Fruit fly (Drosophila melanogaster) whole organism, embryonic: ENCODE results near the gene nod.

Experiments used
- Atf-2 ChIP-seq: fragments of 200-800 bp; sonication (Bioruptor generic); optimal IDR thresholded peaks from 2 replicates; lab custom pipeline; 2016; ENCODE audit warnings: missing biosample characterization, missing genetic modification characterization
- CG10267 ChIP-seq: fragments of 200-800 bp; sonication (Bioruptor generic); optimal IDR thresholded peaks from 2 replicates; lab custom pipeline; 2018; ENCODE audit warnings: missing biosample characterization, mild to moderate bottlenecking, missing genetic modification characterization, moderate library complexity
- CG11093 ChIP-seq: fragments of 200-800 bp; sonication (Bioruptor generic); IDR thresholded peaks from 3 replicates; pipeline ENCODE4 v1.3.6; 2022; ENCODE audit warnings: missing biosample characterization, missing genetic modification characterization
- CG12155 ChIP-seq: fragments of 200-800 bp; sonication (Bioruptor generic); optimal IDR thresholded peaks from 3 replicates; lab custom pipeline; 2016; ENCODE audit warnings: missing biosample characterization, missing genetic modification characterization
- CG1233 ChIP-seq: fragments of 200-800 bp; sonication (Bioruptor generic); optimal IDR thresholded peaks from 4 replicates; lab custom pipeline; 2018; ENCODE audit warnings: missing biosample characterization, mild to moderate bottlenecking, missing genetic modification characterization
- CG12769 ChIP-seq: fragments of 200-800 bp; sonication (Bioruptor generic); optimal IDR thresholded peaks from 2 replicates; lab custom pipeline; 2019; ENCODE audit warnings: missing biosample characterization, mild to moderate bottlenecking, missing genetic modification characterization, moderate library complexity
- CG1602 ChIP-seq: fragments of 200-800 bp; sonication (Bioruptor generic); optimal IDR thresholded peaks from 3 replicates; lab custom pipeline; 2016; ENCODE audit warnings: missing biosample characterization, missing genetic modification characterization
- CG17912 ChIP-seq: fragments of 200-800 bp; sonication (Bioruptor generic); optimal IDR thresholded peaks from 2 replicates; lab custom pipeline; 2018; ENCODE audit warnings: missing biosample characterization, mild to moderate bottlenecking, missing genetic modification characterization
- CG18011 ChIP-seq: fragments of 200-800 bp; sonication (Bioruptor generic); optimal IDR thresholded peaks from 2 replicates; lab custom pipeline; 2017; ENCODE audit warnings: missing biosample characterization, missing genetic modification characterization, mild to moderate bottlenecking, moderate library complexity, missing genotype
- CG2712 ChIP-seq: fragments of 200-800 bp; optimal IDR thresholded peaks from 3 replicates; lab custom pipeline; 2019; ENCODE audit warnings: missing biosample characterization, mild to moderate bottlenecking, missing genetic modification characterization, moderate library complexity
- CG33557 ChIP-seq: fragments of 200-800 bp; sonication (Bioruptor generic); optimal IDR thresholded peaks from 2 replicates; lab custom pipeline; 2019; ENCODE audit warnings: missing biosample characterization, mild to moderate bottlenecking, missing genetic modification characterization, moderate library complexity
- CG5180 ChIP-seq: fragments of 200-800 bp; sonication (Bioruptor generic); optimal IDR thresholded peaks from 3 replicates; lab custom pipeline; 2017; ENCODE audit warnings: missing biosample characterization, missing genetic modification characterization, mild to moderate bottlenecking, moderate library complexity, missing genetic modification reagents
- CG6791 ChIP-seq: fragments of 200-800 bp; sonication (Bioruptor generic); IDR thresholded peaks from 3 replicates; pipeline ENCODE4 v1.3.6; 2022; ENCODE audit warnings: missing biosample characterization, missing genetic modification characterization; ENCODE audit not compliant: partially characterized antibody
- CG7556 ChIP-seq: fragments of 200-800 bp; sonication (Bioruptor generic); optimal IDR thresholded peaks from 2 replicates; lab custom pipeline; 2017; ENCODE audit warnings: missing biosample characterization, mild to moderate bottlenecking, missing genetic modification characterization
- CG7987 ChIP-seq: fragments of 200-800 bp; sonication (Bioruptor generic); optimal IDR thresholded peaks from 2 replicates; lab custom pipeline; 2018; ENCODE audit warnings: missing biosample characterization, mild to moderate bottlenecking, missing genetic modification characterization, moderate library complexity
- CG9797 ChIP-seq: fragments of 200-800 bp; sonication (Bioruptor generic); optimal IDR thresholded peaks from 3 replicates; lab custom pipeline; 2018; ENCODE audit warnings: missing biosample characterization, mild to moderate bottlenecking, missing genetic modification characterization
- CG9817 ChIP-seq: fragments of 200-800 bp; sonication (Bioruptor generic); optimal IDR thresholded peaks from 2 replicates; lab custom pipeline; 2018; ENCODE audit warnings: missing biosample characterization, mild to moderate bottlenecking, missing genetic modification characterization, moderate library complexity
- CG9932 ChIP-seq: fragments of 200-800 bp; sonication (Bioruptor generic); IDR thresholded peaks from 2 replicates; pipeline ENCODE4 v1.3.6; 2022; ENCODE audit warnings: missing biosample characterization, missing genetic modification characterization
- CoRest ChIP-seq: fragments of 200-800 bp; sonication (Bioruptor generic); optimal IDR thresholded peaks from 3 replicates; lab custom pipeline; 2018; ENCODE audit warnings: missing biosample characterization, mild to moderate bottlenecking, missing genetic modification characterization, moderate library complexity
- Dp ChIP-seq: fragments of 200-800 bp; sonication (Bioruptor generic); optimal IDR thresholded peaks from 2 replicates; lab custom pipeline; 2018; ENCODE audit warnings: missing biosample characterization, mild to moderate bottlenecking, missing genetic modification characterization, moderate library complexity
- HLH54F ChIP-seq: fragments of 200-800 bp; sonication (Bioruptor generic); optimal IDR thresholded peaks from 3 replicates; lab custom pipeline; 2016; ENCODE audit warnings: missing biosample characterization, missing genetic modification characterization
- Lim3 ChIP-seq: fragments of 200-800 bp; sonication (Bioruptor generic); IDR thresholded peaks from 2 replicates; pipeline ENCODE4 v1.3.6; 2022; ENCODE audit warnings: missing biosample characterization, missing genetic modification characterization
- MBD-R2 ChIP-seq: fragments of 200-800 bp; sonication (Bioruptor generic); IDR thresholded peaks from 2 replicates; pipeline ENCODE4 v1.3.6; 2022; ENCODE audit warnings: missing biosample characterization, missing genetic modification characterization
- Med ChIP-seq: fragments of 200-800 bp; sonication (Bioruptor generic); peaks from one replicate; lab custom pipeline; 2016; ENCODE audit warnings: missing biosample characterization, missing genetic modification characterization, mild to moderate bottlenecking, inconsistent platforms, moderate library complexity
- Myb ChIP-seq: fragments of 200-800 bp; sonication (Bioruptor generic); optimal IDR thresholded peaks from 2 replicates; lab custom pipeline; 2016; ENCODE audit warnings: missing biosample characterization, missing genetic modification characterization
- Pdp1 ChIP-seq, 2 experiments: fragments of 200-800 bp; sonication (Bioruptor generic); optimal IDR thresholded peaks; 3 replicates each; lab custom pipeline; 2016; ENCODE audit warnings: missing biosample characterization in 2 of 2, missing genetic modification characterization in 2 of 2, mild to moderate bottlenecking in 1 of 2, moderate library complexity in 1 of 2
- Sry-β ChIP-seq: fragments of 200-800 bp; sonication (Bioruptor generic); optimal IDR thresholded peaks from 2 replicates; lab custom pipeline; 2018; ENCODE audit warnings: missing biosample characterization, mild to moderate bottlenecking, missing genetic modification characterization, moderate library complexity
- Taf1 ChIP-seq: fragments of 200-800 bp; sonication (Bioruptor generic); IDR thresholded peaks from 2 replicates; pipeline ENCODE4 v1.3.6; 2022; ENCODE audit warnings: missing biosample characterization, missing genetic modification characterization
- Xbp1 ChIP-seq: fragments of 200-800 bp; sonication (Bioruptor generic); optimal IDR thresholded peaks from 3 replicates; lab custom pipeline; 2016; ENCODE audit warnings: missing biosample characterization, mild to moderate bottlenecking, missing genetic modification characterization
- cad ChIP-seq: fragments of >200 bp; optimal IDR thresholded peaks from 2 replicates; lab custom pipeline; 2017; ENCODE audit warnings: missing biosample characterization, missing genetic modification characterization
- caup ChIP-seq: fragments of 200-800 bp; sonication (Bioruptor generic); optimal IDR thresholded peaks from 3 replicates; lab custom pipeline; 2017; ENCODE audit warnings: missing biosample characterization, mild to moderate bottlenecking, missing genetic modification characterization, moderate library complexity; ENCODE audit not compliant: severe bottlenecking
- crp ChIP-seq, 2 experiments: fragments of 200-800 bp; sonication (Bioruptor generic); optimal IDR thresholded peaks; 2 replicates in 1 of 2; 3 replicates in 1 of 2; lab custom pipeline; 2017; ENCODE audit warnings: missing biosample characterization in 2 of 2, missing genetic modification characterization in 2 of 2, mild to moderate bottlenecking in 1 of 2, moderate library complexity in 1 of 2
- gcm2 ChIP-seq: fragments of 200-800 bp; sonication (Bioruptor generic); optimal IDR thresholded peaks from 2 replicates; lab custom pipeline; 2016; ENCODE audit warnings: missing biosample characterization, missing genetic modification characterization
- grau ChIP-seq: fragments of 200-800 bp; optimal IDR thresholded peaks from 3 replicates; lab custom pipeline; 2019; ENCODE audit warnings: missing biosample characterization, mild to moderate bottlenecking, missing genetic modification characterization, moderate library complexity
- gsb ChIP-seq: fragments of 200-800 bp; sonication (Bioruptor generic); IDR thresholded peaks from 2 replicates; pipeline ENCODE4 v1.3.6; 2022; ENCODE audit warnings: missing biosample characterization, missing genetic modification characterization
- mam ChIP-seq: fragments of 200-800 bp; sonication (Bioruptor generic); optimal IDR thresholded peaks from 3 replicates; lab custom pipeline; 2016; ENCODE audit warnings: missing biosample characterization, missing genetic modification characterization
- nau ChIP-seq: fragments of 200-800 bp; sonication (Bioruptor generic); optimal IDR thresholded peaks from 3 replicates; lab custom pipeline; 2017; ENCODE audit warnings: missing biosample characterization, mild to moderate bottlenecking, missing genetic modification characterization, missing genetic modification reagents
- pnt ChIP-seq: fragments of 200-800 bp; sonication (Bioruptor generic); optimal IDR thresholded peaks from 3 replicates; lab custom pipeline; 2016; ENCODE audit warnings: missing biosample characterization, missing genetic modification characterization
- pzg ChIP-seq: fragments of 200-800 bp; sonication (Bioruptor generic); optimal IDR thresholded peaks from 3 replicates; lab custom pipeline; 2018; ENCODE audit warnings: missing biosample characterization, mild to moderate bottlenecking, missing genetic modification characterization, moderate library complexity
- row ChIP-seq: fragments of 200-800 bp; sonication (Bioruptor generic); IDR thresholded peaks from 3 replicates; pipeline ENCODE4 v1.3.6; 2022; ENCODE audit warnings: missing biosample characterization, missing genetic modification characterization
- run ChIP-seq: fragments of 200-800 bp; sonication (Bioruptor generic); optimal IDR thresholded peaks from 3 replicates; lab custom pipeline; 2018; ENCODE audit warnings: missing biosample characterization, mild to moderate bottlenecking, missing genetic modification characterization
- slbo ChIP-seq: fragments of 200-800 bp; sonication (Bioruptor generic); IDR thresholded peaks from 2 replicates; pipeline ENCODE4 v1.3.6; 2022; ENCODE audit warnings: missing biosample characterization, missing genetic modification characterization
- stwl ChIP-seq: fragments of 200-800 bp; sonication (Bioruptor generic); optimal IDR thresholded peaks from 3 replicates; lab custom pipeline; 2018; ENCODE audit warnings: missing biosample characterization, mild to moderate bottlenecking, missing genetic modification characterization, moderate library complexity
- wdn ChIP-seq: fragments of 200-800 bp; sonication (Bioruptor generic); IDR thresholded peaks from 2 replicates; pipeline ENCODE4 v1.3.6; 2022; ENCODE audit warnings: missing biosample characterization, missing genetic modification characterization
- zf30C ChIP-seq: fragments of 200-800 bp; sonication (Bioruptor generic); optimal IDR thresholded peaks from 3 replicates; lab custom pipeline; 2018; ENCODE audit warnings: missing biosample characterization, mild to moderate bottlenecking, missing genetic modification characterization
- zfh2 ChIP-seq: fragments of 200-800 bp; sonication (Bioruptor generic); optimal IDR thresholded peaks from 2 replicates; lab custom pipeline; 2016; ENCODE audit warnings: missing biosample characterization, missing genetic modification characterization

nod gene

DNA sequence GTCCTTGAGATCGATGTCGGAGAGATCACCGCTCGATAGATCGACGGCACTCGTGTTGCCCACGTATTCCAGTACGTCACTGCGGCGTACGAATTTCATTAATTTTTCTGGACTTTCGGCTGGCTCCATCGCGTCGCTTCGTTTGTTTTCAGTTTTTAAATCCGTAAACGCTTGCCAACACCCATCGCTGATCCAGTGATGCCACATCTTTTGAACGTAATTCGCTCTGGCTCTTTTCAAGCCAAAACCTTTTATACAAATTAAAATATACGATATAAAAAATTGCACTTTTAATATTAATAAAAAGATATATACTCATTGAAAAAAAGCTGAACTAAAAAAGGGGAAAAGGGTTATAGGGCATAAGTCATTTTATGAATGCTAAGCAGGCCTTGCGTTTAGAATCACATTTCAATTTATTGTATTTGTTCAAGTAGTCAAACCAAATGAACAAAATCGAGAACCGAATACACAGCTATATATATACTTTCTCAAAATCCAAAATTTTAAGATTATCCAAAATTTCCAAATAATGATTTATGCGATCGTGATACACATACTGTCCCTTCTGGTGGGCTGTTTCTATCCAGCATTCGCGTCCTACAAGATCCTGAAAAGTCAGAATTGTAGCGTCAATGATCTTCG, 8.2 kb upstream of the nod start, which contains the start of the genes Kmn1 and Reepl1 (continued):
- no peak for TF ChIP-seq gcm2
- no peak for TF ChIP-seq nau (GFP tag; lab: Kevin White, UChicago)
- no peak for TF ChIP-seq Pdp1 (GFP tag; optimal IDR thresholded peaks at IDR 0.05; lab: Kevin White, UChicago)
- TF ChIP-seq Med (GFP tag; lab: Kevin White, UChicago): peak; percentile 19
- no peak for TF ChIP-seq CG12769
- no peak for TF ChIP-seq CG33557
- TF ChIP-seq CG6791: no peak
- peak; percentile 3 for TF ChIP-seq stwl
- no peak for TF ChIP-seq CG9797 (GFP tag; lab: Kevin White, UChicago)
- peak; percentile 29 for TF ChIP-seq pzg
- no peak for TF ChIP-seq Lim3 (GFP tag; lab: Robert Waterston, UW)
- TF ChIP-seq MBD-R2 (GFP tag; lab: Robert Waterston, UW): peak; percentile 67
- TF ChIP-seq Atf-2 (GFP tag; lab: Kevin White, UChicago): no peak
- peak; percentile 74 for TF ChIP-seq CG10267 (tag; lab: Kevin White, UChicago)
- no peak for TF ChIP-seq caup (GFP tag; lab: Kevin White, UChicago)
- no peak for TF ChIP-seq HLH54F (GFP tag; lab: Kevin White, UChicago)
- TF ChIP-seq CG1602 (GFP tag; lab: Kevin White, UChicago): no peak
- no peak for TF ChIP-seq zf30C
- TF ChIP-seq CG7556 (GFP tag; lab: Kevin White, UChicago): no peak
- TF ChIP-seq CG11093 (GFP tag; lab: Robert Waterston, UW): no peak
- no peak for TF ChIP-seq run (tag; lab: Kevin White, UChicago)
- peak; percentile 5 for TF ChIP-seq mam (GFP tag; lab: Kevin White, UChicago)
- peak; percentile 3 for TF ChIP-seq grau
- peak; percentile 20 for TF ChIP-seq CoRest (tag; lab: Kevin White, UChicago)
- no peak for TF ChIP-seq CG12155
- TF ChIP-seq CG18011: no peak
- peak; percentile 88 for TF ChIP-seq Sry-β (GFP tag; lab: Kevin White, UChicago)
- no peak for TF ChIP-seq Taf1 (GFP tag; lab: Robert Waterston, UW)
- peak; percentile 62 for TF ChIP-seq slbo
- no peak for TF ChIP-seq CG2712 (tag; lab: Kevin White, UChicago)
- TF ChIP-seq CG1233 (GFP tag; lab: Kevin White, UChicago): no peak
- no peak for TF ChIP-seq CG17912 (GFP tag; lab: Kevin White, UChicago)
- peak; percentile 4 for TF ChIP-seq Xbp1 (GFP tag; lab: Kevin White, UChicago)
- TF ChIP-seq cad (GFP tag; lab: Kevin White, UChicago): no peak
- no peak for TF ChIP-seq zfh2 (GFP tag; lab: Kevin White, UChicago)
- no peak for TF ChIP-seq wdn (GFP tag; lab: Robert Waterston, UW)
- peak; percentile 10 for TF ChIP-seq CG9817 (tag; lab: Kevin White, UChicago)
- no peak for TF ChIP-seq CG5180 (GFP tag; lab: Kevin White, UChicago)
- TF ChIP-seq Myb (GFP tag; lab: Kevin White, UChicago): peak; percentile 13
- TF ChIP-seq pnt: peak; percentile 3
- TF ChIP-seq CG9932 (GFP tag; lab: Robert Waterston, UW): peak; percentile 39; the same call in 1 of the 2 replicates
- TF ChIP-seq row (GFP tag; lab: Robert Waterston, UW): peak; percentile 72
- TF ChIP-seq crp (GFP tag; optimal IDR thresholded peaks at IDR 0.05; lab: Kevin White, UChicago): peak in 1 of 2 experiments; percentile 70
- TF ChIP-seq gsb: no peak
- TF ChIP-seq Dp: peak; percentile 45
- no peak for TF ChIP-seq CG7987
